Worm (Caenorhabditis elegans) whole organism, L3 larva: ENCODE results near the gene Y57G11B.2.

Experiments
- aly-2 ChIP-seq: fragments of 150-350 bp; optimal IDR thresholded peaks from 2 replicates; lab custom pipeline; 2014; ENCODE audit warnings: missing biosample characterization, missing genetic modification characterization
- ama-1 ChIP-seq: fragments of 150-350 bp; optimal IDR thresholded peaks from 2 replicates; lab custom pipeline; 2018
- ceh-28 ChIP-seq: fragments of 150-350 bp; optimal IDR thresholded peaks from 2 replicates; lab custom pipeline; 2014; ENCODE audit warnings: missing biosample characterization, missing genetic modification reagents, missing genetic modification characterization
- ceh-82 ChIP-seq: fragments of 150-350 bp; optimal IDR thresholded peaks from 2 replicates; lab custom pipeline; 2014; ENCODE audit warnings: missing biosample characterization, missing genetic modification characterization
- daf-12 ChIP-seq: fragments of 150-350 bp; optimal IDR thresholded peaks from 2 replicates; lab custom pipeline; 2014; ENCODE audit warnings: missing biosample characterization, missing genetic modification reagents, missing genetic modification characterization
- egl-27 ChIP-seq: sonication (generic microtip); optimal IDR thresholded peaks from 4 replicates; lab custom pipeline; 2017; ENCODE audit warnings: missing biosample characterization, missing genetic modification reagents, missing genetic modification characterization
- egl-5 ChIP-seq: fragments of 150-350 bp; optimal IDR thresholded peaks from 2 replicates; lab custom pipeline; 2017; ENCODE audit warnings: missing biosample characterization, missing genetic modification reagents, missing genetic modification characterization, inconsistent platforms
- elt-1 ChIP-seq: fragments of 150-350 bp; optimal IDR thresholded peaks from 2 replicates; lab custom pipeline; 2014; ENCODE audit warnings: missing biosample characterization, missing genetic modification characterization
- elt-2 ChIP-seq: sonication (generic microtip); optimal IDR thresholded peaks from 2 replicates; lab custom pipeline; 2016; ENCODE audit warnings: missing genetic modification reagents, mild to moderate bottlenecking, missing genetic modification characterization, missing compliant biosample characterization
- elt-3 ChIP-seq, 3 experiments: fragments of 150-350 bp in 1 of 3; sonication (generic microtip) in 2 of 3; optimal IDR thresholded peaks; 2 replicates in 2 of 3; 4 replicates in 1 of 3; lab custom pipeline; 2014 to 2017; ENCODE audit warnings: missing biosample characterization in 3 of 3, missing genetic modification characterization in 3 of 3
- fkh-10 ChIP-seq: sonication (generic microtip); optimal IDR thresholded peaks from 2 replicates; lab custom pipeline; 2017; ENCODE audit warnings: missing biosample characterization, missing genetic modification reagents, missing genetic modification characterization
- fkh-2 ChIP-seq: fragments of 150-350 bp; optimal IDR thresholded peaks from 2 replicates; lab custom pipeline; 2014; ENCODE audit warnings: missing biosample characterization, missing genetic modification reagents, missing genetic modification characterization
- fos-1 ChIP-seq: fragments of 150-350 bp; optimal IDR thresholded peaks from 2 replicates; lab custom pipeline; 2014; ENCODE audit warnings: missing biosample characterization, missing genetic modification characterization
- hmg-11 ChIP-seq: sonication (generic microtip); optimal IDR thresholded peaks from 2 replicates; lab custom pipeline; 2016; ENCODE audit warnings: missing genetic modification characterization, missing compliant biosample characterization
- jun-1 ChIP-seq: fragments of 150-350 bp; optimal IDR thresholded peaks from 2 replicates; lab custom pipeline; 2014; ENCODE audit warnings: missing biosample characterization, missing genetic modification reagents, missing genetic modification characterization
- lin-15B ChIP-seq: fragments of 150-350 bp; optimal IDR thresholded peaks from 2 replicates; lab custom pipeline; 2014; ENCODE audit warnings: missing biosample characterization, missing genetic modification characterization
- lin-39 ChIP-seq: fragments of 150-350 bp; optimal IDR thresholded peaks from 2 replicates; lab custom pipeline; 2018; ENCODE audit warnings: missing biosample characterization, missing genetic modification reagents, missing genetic modification characterization
- lsy-12 ChIP-seq: sonication (generic microtip); optimal IDR thresholded peaks from 2 replicates; lab custom pipeline; 2016; ENCODE audit warnings: mild to moderate bottlenecking, missing genetic modification characterization, missing compliant biosample characterization
- nfya-1 ChIP-seq: sonication (generic microtip); optimal IDR thresholded peaks from 2 replicates; lab custom pipeline; 2017; ENCODE audit warnings: missing genetic modification characterization, mild to moderate bottlenecking, missing compliant biosample characterization, antibody characterized with exemption, moderate library complexity; ENCODE audit not compliant: insufficient read depth
- nhr-11 ChIP-seq: fragments of 150-350 bp; optimal IDR thresholded peaks from 2 replicates; lab custom pipeline; 2014; ENCODE audit warnings: missing biosample characterization, missing genetic modification characterization
- nhr-23 ChIP-seq: fragments of 150-350 bp; optimal IDR thresholded peaks from 2 replicates; lab custom pipeline; 2014; ENCODE audit warnings: missing biosample characterization, missing genetic modification reagents, missing genetic modification characterization
- nhr-25 ChIP-seq: sonication (generic microtip); optimal IDR thresholded peaks from 2 replicates; lab custom pipeline; 2017; ENCODE audit warnings: missing biosample characterization, missing genetic modification characterization
- nhr-28 ChIP-seq: fragments of 150-350 bp; optimal IDR thresholded peaks from 2 replicates; lab custom pipeline; 2014; ENCODE audit warnings: missing biosample characterization, missing genetic modification characterization
- nhr-43 ChIP-seq: sonication (generic microtip); optimal IDR thresholded peaks from 2 replicates; lab custom pipeline; 2016; ENCODE audit warnings: mild to moderate bottlenecking, missing genetic modification characterization, missing compliant biosample characterization; ENCODE audit not compliant: poor library complexity, severe bottlenecking
- nhr-76 ChIP-seq: fragments of 150-350 bp; sonication (generic microtip); optimal IDR thresholded peaks from 5 replicates; lab custom pipeline; 2014; ENCODE audit warnings: missing biosample characterization, missing genetic modification characterization
- nhr-77 ChIP-seq: fragments of 150-350 bp; optimal IDR thresholded peaks from 2 replicates; lab custom pipeline; 2014; ENCODE audit warnings: missing biosample characterization, missing genetic modification characterization
- pha-4 ChIP-seq: fragments of 150-350 bp; optimal IDR thresholded peaks from 2 replicates; lab custom pipeline; 2014; ENCODE audit warnings: missing biosample characterization, missing genetic modification reagents, missing genetic modification characterization
- pqm-1 ChIP-seq: fragments of 150-350 bp; optimal IDR thresholded peaks from 2 replicates; lab custom pipeline; 2017; ENCODE audit warnings: missing biosample characterization, missing genetic modification characterization, inconsistent platforms
- sea-2 ChIP-seq: fragments of 150-350 bp; sonication (generic microtip); optimal IDR thresholded peaks from 4 replicates; lab custom pipeline; 2014; ENCODE audit warnings: missing biosample characterization, missing genetic modification reagents, missing genetic modification characterization
- skn-1 ChIP-seq: fragments of 150-350 bp; optimal IDR thresholded peaks from 2 replicates; lab custom pipeline; 2014; ENCODE audit warnings: missing biosample characterization, missing genetic modification characterization
- snpc-4 ChIP-seq: fragments of 150-350 bp; optimal IDR thresholded peaks from 2 replicates; lab custom pipeline; 2014; ENCODE audit warnings: missing biosample characterization, missing genetic modification characterization
- unc-39 ChIP-seq: sonication (generic microtip); optimal IDR thresholded peaks from 4 replicates; lab custom pipeline; 2017; ENCODE audit warnings: missing biosample characterization, missing genetic modification characterization
- unc-62 ChIP-seq: fragments of 150-350 bp; sonication (generic microtip); optimal IDR thresholded peaks from 4 replicates; lab custom pipeline; 2014; ENCODE audit warnings: missing biosample characterization, missing genetic modification reagents, missing genetic modification characterization
- ztf-11 ChIP-seq: fragments of 150-350 bp; optimal IDR thresholded peaks from 2 replicates; lab custom pipeline; 2014; ENCODE audit warnings: missing biosample characterization, missing genetic modification characterization
- ztf-4 ChIP-seq: fragments of 150-350 bp; optimal IDR thresholded peaks from 2 replicates; lab custom pipeline; 2014; ENCODE audit warnings: missing biosample characterization, missing genetic modification characterization

Y57G11B.2 gene

ce11 chrIV:14562649-14563268 is 2.4 kb upstream of the Y57G11B.2 start:
- TF ChIP-seq snpc-4 (tag; lab: Kevin White, UChicago) (peak; percentile 3), pha-4 (tag; lab: Kevin White, UChicago) (peak; percentile 34), elt-2 (tag; lab: Kevin White, UChicago) (peak; percentile 50), fkh-2 (tag; lab: Kevin White, UChicago) (no peak), egl-27 (no peak), elt-3 (tag; optimal IDR thresholded peaks at IDR 0.05; lab: Kevin White, UChicago) (no peak), nhr-43 (tag; lab: Kevin White, UChicago) (no peak), sea-2 (GFP tag; lab: Kevin White, UChicago) (no peak), nhr-77 (tag; lab: Kevin White, UChicago) (no peak), ama-1 (lab: Kevin White, UChicago) (no peak), pqm-1 (tag; lab: Kevin White, UChicago) (peak; percentile 13)
- TF ChIP-seq, all 47 proteins: peak for 4

ce11 chrIV:14571626-14572025 is 6.5 kb downstream of the Y57G11B.2 start:
- no peak for TF ChIP-seq elt-2 (tag; lab: Kevin White, UChicago)
- no peak for TF ChIP-seq ceh-28 (tag; lab: Kevin White, UChicago)
- no peak for TF ChIP-seq ztf-11 (tag; lab: Kevin White, UChicago)
- TF ChIP-seq nhr-25, result no peak
- TF ChIP-seq ama-1 (lab: Kevin White, UChicago), result no peak
- TF ChIP-seq aly-2 (tag; lab: Kevin White, UChicago), result no peak
- TF ChIP-seq nhr-43 (tag; lab: Kevin White, UChicago), result no peak
- no peak for TF ChIP-seq snpc-4 (tag; lab: Kevin White, UChicago)
- TF ChIP-seq lin-15B (tag; lab: Kevin White, UChicago), result no peak
- TF ChIP-seq, all 47 proteins: peak for 0

ce11 chrIV:14572607-14573006 is 7.4 kb downstream of the Y57G11B.2 start, which contains the start of gene glb-34:
Gene glb-34 (minus strand): TSS chrIV:14572707.
- TF ChIP-seq ztf-4 (tag; lab: Kevin White, UChicago), result no peak
- TF ChIP-seq ceh-28 (tag; lab: Kevin White, UChicago), result no peak
- TF ChIP-seq unc-62, result no peak
- no peak for TF ChIP-seq jun-1
- TF ChIP-seq egl-5 (tag; lab: Kevin White, UChicago), result no peak
- TF ChIP-seq fos-1 (tag; lab: Kevin White, UChicago), result no peak
- no peak for TF ChIP-seq unc-39 (tag; lab: Kevin White, UChicago)
- no peak for TF ChIP-seq lin-15B (tag; lab: Kevin White, UChicago)
- TF ChIP-seq nhr-23 (tag; lab: Kevin White, UChicago), result no peak
- no peak for TF ChIP-seq fkh-10
- TF ChIP-seq skn-1 (tag; lab: Kevin White, UChicago), result no peak
- TF ChIP-seq ceh-82 (tag; lab: Kevin White, UChicago), result no peak
- no peak for TF ChIP-seq lsy-12 (tag; lab: Kevin White, UChicago)
- no peak for TF ChIP-seq daf-12

ce11 chrIV:14573068-14573467 is 7.9 kb downstream of the Y57G11B.2 start:
- TF ChIP-seq hmg-11 (tag; lab: Kevin White, UChicago), result no peak
- no peak for TF ChIP-seq nhr-11
- TF ChIP-seq nfya-1, result peak; percentile 82
- TF ChIP-seq, all 47 proteins: peak for 1

ce11 chrIV:14574282-14574869 is 9.2 kb downstream of the Y57G11B.2 start, which contains the start of the genes Y57G11B.3 and Y57G11B.5:
Gene Y57G11B.3 (minus strand): TSS chrIV:14574382.
Gene Y57G11B.5 (plus strand): TSS chrIV:14574819.
- TF ChIP-seq sea-2 (GFP tag; lab: Kevin White, UChicago) (no peak), jun-1 (no peak), elt-1 (tag; lab: Kevin White, UChicago) (no peak), nhr-25 (no peak), egl-5 (tag; lab: Kevin White, UChicago) (no peak), nhr-11 (no peak), nhr-28 (tag; lab: Kevin White, UChicago) (no peak), nhr-76 (tag; lab: Kevin White, UChicago) (no peak), fkh-10 (no peak), lin-39 (tag; lab: Kevin White, UChicago) (no peak), nhr-23 (tag; lab: Kevin White, UChicago) (no peak), fkh-2 (tag; lab: Kevin White, UChicago) (no peak), daf-12 (no peak), skn-1 (tag; lab: Kevin White, UChicago) (no peak)
